Fruit fly (Drosophila melanogaster) whole organism, embryonic: ENCODE data around the gene opa.

Experiments
- Bgb ChIP-seq: fragments of 200-800 bp; sonication (Bioruptor generic); IDR thresholded peaks from 2 replicates; pipeline ENCODE4 v1.3.6; 2022; ENCODE audit warnings: missing biosample characterization, missing genetic modification characterization; ENCODE audit not compliant: partially characterized antibody
- CG11247 ChIP-seq: fragments of 200-800 bp; sonication (Bioruptor generic); IDR thresholded peaks from 2 replicates; pipeline ENCODE4 v1.3.6; 2022; ENCODE audit warnings: missing biosample characterization, missing genetic modification characterization
- CG11695 ChIP-seq: fragments of 200-800 bp; sonication (Bioruptor generic); IDR thresholded peaks from 3 replicates; pipeline ENCODE4 v1.3.6; 2022; ENCODE audit warnings: missing biosample characterization, missing genetic modification characterization
- CG12071 ChIP-seq: fragments of 200-800 bp; sonication (Bioruptor generic); optimal IDR thresholded peaks from 3 replicates; lab custom pipeline; 2018; ENCODE audit warnings: missing biosample characterization, mild to moderate bottlenecking, missing genetic modification characterization
- CG12391 ChIP-seq: fragments of 200-800 bp; sonication (Bioruptor generic); optimal IDR thresholded peaks from 3 replicates; lab custom pipeline; 2018; ENCODE audit warnings: missing biosample characterization, mild to moderate bottlenecking, missing genetic modification characterization, moderate library complexity
- CG13894 ChIP-seq: fragments of 200-800 bp; sonication (Bioruptor generic); optimal IDR thresholded peaks from 3 replicates; lab custom pipeline; 2018; ENCODE audit warnings: missing biosample characterization, mild to moderate bottlenecking, missing genetic modification characterization, moderate library complexity
- CG14860 ChIP-seq: fragments of 200-800 bp; sonication (Bioruptor generic); IDR thresholded peaks from 3 replicates; pipeline ENCODE4 v1.3.6; 2022; ENCODE audit warnings: missing biosample characterization, missing genetic modification characterization; ENCODE audit not compliant: partially characterized antibody
- CG1603 ChIP-seq: fragments of 200-800 bp; sonication (Bioruptor generic); optimal IDR thresholded peaks from 2 replicates; lab custom pipeline; 2019; ENCODE audit warnings: missing biosample characterization, mild to moderate bottlenecking, missing genetic modification characterization, moderate library complexity
- CG17361 ChIP-seq: fragments of 200-800 bp; sonication (Bioruptor generic); IDR thresholded peaks from 3 replicates; pipeline ENCODE4 v1.3.6; 2022; ENCODE audit warnings: missing biosample characterization, missing genetic modification characterization
- CG17612 ChIP-seq: fragments of 200-800 bp; sonication (Bioruptor generic); IDR thresholded peaks from 2 replicates; pipeline ENCODE4 v1.3.6; 2022; ENCODE audit warnings: missing biosample characterization, missing genetic modification characterization
- CG2116 ChIP-seq: fragments of 200-800 bp; sonication (Bioruptor generic); optimal IDR thresholded peaks from 3 replicates; lab custom pipeline; 2018; ENCODE audit warnings: missing biosample characterization, mild to moderate bottlenecking, missing genetic modification characterization
- CG2199 ChIP-seq: fragments of 200-800 bp; sonication (Bioruptor generic); IDR thresholded peaks from 3 replicates; pipeline ENCODE4 v1.3.6; 2022; ENCODE audit warnings: missing biosample characterization, missing genetic modification characterization
- CG30020 ChIP-seq: fragments of 200-800 bp; optimal IDR thresholded peaks from 2 replicates; lab custom pipeline; 2019; ENCODE audit warnings: missing biosample characterization, mild to moderate bottlenecking, missing genetic modification characterization, moderate library complexity
- CG32532 ChIP-seq: fragments of 200-800 bp; sonication (Bioruptor generic); IDR thresholded peaks from 2 replicates; pipeline ENCODE4 v1.3.6; 2022; ENCODE audit warnings: missing biosample characterization, missing genetic modification characterization
- CG33557 ChIP-seq: fragments of 200-800 bp; sonication (Bioruptor generic); optimal IDR thresholded peaks from 2 replicates; lab custom pipeline; 2019; ENCODE audit warnings: missing biosample characterization, mild to moderate bottlenecking, missing genetic modification characterization, moderate library complexity
- CG34224 ChIP-seq: fragments of 200-800 bp; sonication (Bioruptor generic); IDR thresholded peaks from 3 replicates; pipeline ENCODE4 v1.3.6; 2022; ENCODE audit warnings: missing biosample characterization, missing genetic modification characterization; ENCODE audit not compliant: partially characterized antibody
- CG42726 ChIP-seq: fragments of 200-800 bp; sonication (Bioruptor generic); IDR thresholded peaks from 2 replicates; pipeline ENCODE4 v1.3.6; 2022; ENCODE audit warnings: missing biosample characterization, missing genetic modification characterization; ENCODE audit not compliant: partially characterized antibody
- CG6791 ChIP-seq: fragments of 200-800 bp; sonication (Bioruptor generic); IDR thresholded peaks from 3 replicates; pipeline ENCODE4 v1.3.6; 2022; ENCODE audit warnings: missing biosample characterization, missing genetic modification characterization; ENCODE audit not compliant: partially characterized antibody
- CG7839 ChIP-seq: fragments of 200-800 bp; sonication (Bioruptor generic); optimal IDR thresholded peaks from 3 replicates; lab custom pipeline; 2018; ENCODE audit warnings: missing biosample characterization, mild to moderate bottlenecking, missing genetic modification characterization, moderate library complexity
- CTCF ChIP-seq: fragments of 200-800 bp; sonication (Bioruptor generic); optimal IDR thresholded peaks from 2 replicates; lab custom pipeline; 2017; ENCODE audit warnings: missing biosample characterization, mild to moderate bottlenecking, missing genetic modification characterization, moderate library complexity
- Fer3 ChIP-seq: fragments of 200-800 bp; sonication (Bioruptor generic); optimal IDR thresholded peaks from 2 replicates; lab custom pipeline; 2018; ENCODE audit warnings: missing biosample characterization, mild to moderate bottlenecking, missing genetic modification characterization, moderate library complexity
- H15 ChIP-seq: fragments of 200-800 bp; sonication (Bioruptor generic); IDR thresholded peaks from 3 replicates; pipeline ENCODE4 v1.3.6; 2022; ENCODE audit warnings: missing biosample characterization, missing genetic modification characterization
- HHEX ChIP-seq: fragments of 200-800 bp; sonication (Bioruptor generic); optimal IDR thresholded peaks from 3 replicates; lab custom pipeline; 2017; ENCODE audit warnings: missing biosample characterization, mild to moderate bottlenecking, missing genetic modification characterization, missing genetic modification reagents
- Hmr ChIP-seq: fragments of 200-800 bp; sonication (Bioruptor generic); optimal IDR thresholded peaks from 3 replicates; lab custom pipeline; 2017; ENCODE audit warnings: mild to moderate bottlenecking, missing biosample characterization, missing genetic modification reagents, missing genetic modification characterization
- Hr78 ChIP-seq, 2 experiments: fragments of 200-800 bp in 1 of 2; fragments of >200 bp in 1 of 2; sonication (Bioruptor generic) in 1 of 2; optimal IDR thresholded peaks; 2 replicates each; lab custom pipeline; 2017 to 2019; ENCODE audit warnings: missing biosample characterization in 2 of 2, missing genetic modification characterization in 2 of 2, mild to moderate bottlenecking in 1 of 2, moderate library complexity in 1 of 2
- Lhr ChIP-seq: fragments of 200-800 bp; sonication (Bioruptor generic); optimal IDR thresholded peaks from 3 replicates; lab custom pipeline; 2017; ENCODE audit warnings: mild to moderate bottlenecking, missing biosample characterization, missing genetic modification reagents, missing genetic modification characterization
- Opbp ChIP-seq: fragments of 200-800 bp; sonication (Bioruptor generic); IDR thresholded peaks from 3 replicates; pipeline ENCODE4 v1.3.6; 2022; ENCODE audit warnings: missing biosample characterization, missing genetic modification characterization; ENCODE audit not compliant: partially characterized antibody
- Pdp1 ChIP-seq, 2 experiments: fragments of 200-800 bp; sonication (Bioruptor generic); optimal IDR thresholded peaks; 3 replicates each; lab custom pipeline; 2016; ENCODE audit warnings: missing biosample characterization in 2 of 2, missing genetic modification characterization in 2 of 2, mild to moderate bottlenecking in 1 of 2, moderate library complexity in 1 of 2
- Sox102F ChIP-seq: fragments of 200-800 bp; sonication (Bioruptor generic); optimal IDR thresholded peaks from 2 replicates; lab custom pipeline; 2018; ENCODE audit warnings: missing biosample characterization, mild to moderate bottlenecking, missing genetic modification characterization, moderate library complexity
- Sry-δ ChIP-seq: fragments of 200-800 bp; sonication (Bioruptor generic); optimal IDR thresholded peaks from 2 replicates; lab custom pipeline; 2016; ENCODE audit warnings: missing biosample characterization, missing genetic modification characterization
- Tbp ChIP-seq: fragments of >200 bp; optimal IDR thresholded peaks from 2 replicates; lab custom pipeline; 2018; ENCODE audit warnings: missing biosample characterization, missing genetic modification characterization
- YL-1 ChIP-seq: fragments of 200-800 bp; sonication (Bioruptor generic); optimal IDR thresholded peaks from 3 replicates; lab custom pipeline; 2017; ENCODE audit warnings: missing biosample characterization, mild to moderate bottlenecking, missing genetic modification characterization
- ara ChIP-seq: fragments of 200-800 bp; sonication (Bioruptor generic); IDR thresholded peaks from 2 replicates; pipeline ENCODE4 v1.3.6; 2022; ENCODE audit warnings: missing biosample characterization, missing genetic modification characterization
- br ChIP-seq: fragments of >200 bp; optimal IDR thresholded peaks from 2 replicates; lab custom pipeline; 2017
- fd3F ChIP-seq: fragments of 200-800 bp; sonication (Bioruptor generic); optimal IDR thresholded peaks from 2 replicates; lab custom pipeline; 2018; ENCODE audit warnings: missing biosample characterization, mild to moderate bottlenecking, missing genetic modification characterization, moderate library complexity
- inv ChIP-seq: fragments of 200-800 bp; sonication (Bioruptor generic); IDR thresholded peaks from 2 replicates; pipeline ENCODE4 v1.3.6; 2022; ENCODE audit warnings: missing biosample characterization, missing genetic modification characterization; ENCODE audit not compliant: partially characterized antibody
- lab ChIP-seq: fragments of 200-800 bp; sonication (Bioruptor generic); optimal IDR thresholded peaks from 3 replicates; lab custom pipeline; 2017; ENCODE audit warnings: missing biosample characterization, missing genetic modification characterization, mild to moderate bottlenecking, moderate library complexity, missing genetic modification reagents
- mirr ChIP-seq: fragments of 200-800 bp; sonication (Bioruptor generic); optimal IDR thresholded peaks from 3 replicates; lab custom pipeline; 2018; ENCODE audit warnings: missing biosample characterization, mild to moderate bottlenecking, missing genetic modification characterization
- nerfin-1 ChIP-seq: fragments of 200-800 bp; sonication (Bioruptor generic); optimal IDR thresholded peaks from 3 replicates; lab custom pipeline; 2019; ENCODE audit warnings: missing biosample characterization, mild to moderate bottlenecking, missing genetic modification characterization, moderate library complexity
- nmo ChIP-seq: fragments of 200-800 bp; sonication (Bioruptor generic); optimal IDR thresholded peaks from 2 replicates; lab custom pipeline; 2018; ENCODE audit warnings: missing biosample characterization, mild to moderate bottlenecking, missing genetic modification characterization, moderate library complexity
- pho ChIP-seq: fragments of 200-800 bp; sonication (Bioruptor generic); optimal IDR thresholded peaks from 2 replicates; lab custom pipeline; 2016; ENCODE audit warnings: missing biosample characterization, missing genetic modification characterization
- pita ChIP-seq: fragments of 200-800 bp; sonication (Bioruptor generic); optimal IDR thresholded peaks from 2 replicates; lab custom pipeline; 2017; ENCODE audit warnings: missing biosample characterization, mild to moderate bottlenecking, missing genetic modification characterization
- pros ChIP-seq: fragments of 200-800 bp; sonication (Bioruptor generic); optimal IDR thresholded peaks from 3 replicates; lab custom pipeline; 2019; ENCODE audit warnings: missing biosample characterization, mild to moderate bottlenecking, missing genetic modification characterization, moderate library complexity
- repo ChIP-seq: fragments of 200-800 bp; sonication (Bioruptor generic); optimal IDR thresholded peaks from 2 replicates; lab custom pipeline; 2016; ENCODE audit warnings: missing biosample characterization, missing genetic modification characterization
- rib ChIP-seq: fragments of 200-800 bp; sonication (Bioruptor generic); IDR thresholded peaks from 2 replicates; pipeline ENCODE4 v1.3.6; 2022; ENCODE audit warnings: missing biosample characterization, missing genetic modification characterization
- vfl ChIP-seq: fragments of 200-800 bp; sonication (Bioruptor generic); optimal IDR thresholded peaks from 2 replicates; lab custom pipeline; 2016; ENCODE audit warnings: missing biosample characterization, missing genetic modification characterization
- vvl ChIP-seq: fragments of 200-800 bp; sonication (Bioruptor generic); IDR thresholded peaks from 2 replicates; pipeline ENCODE4 v1.3.6; 2022; ENCODE audit warnings: missing biosample characterization, missing genetic modification characterization

Gene opa

DNA sequence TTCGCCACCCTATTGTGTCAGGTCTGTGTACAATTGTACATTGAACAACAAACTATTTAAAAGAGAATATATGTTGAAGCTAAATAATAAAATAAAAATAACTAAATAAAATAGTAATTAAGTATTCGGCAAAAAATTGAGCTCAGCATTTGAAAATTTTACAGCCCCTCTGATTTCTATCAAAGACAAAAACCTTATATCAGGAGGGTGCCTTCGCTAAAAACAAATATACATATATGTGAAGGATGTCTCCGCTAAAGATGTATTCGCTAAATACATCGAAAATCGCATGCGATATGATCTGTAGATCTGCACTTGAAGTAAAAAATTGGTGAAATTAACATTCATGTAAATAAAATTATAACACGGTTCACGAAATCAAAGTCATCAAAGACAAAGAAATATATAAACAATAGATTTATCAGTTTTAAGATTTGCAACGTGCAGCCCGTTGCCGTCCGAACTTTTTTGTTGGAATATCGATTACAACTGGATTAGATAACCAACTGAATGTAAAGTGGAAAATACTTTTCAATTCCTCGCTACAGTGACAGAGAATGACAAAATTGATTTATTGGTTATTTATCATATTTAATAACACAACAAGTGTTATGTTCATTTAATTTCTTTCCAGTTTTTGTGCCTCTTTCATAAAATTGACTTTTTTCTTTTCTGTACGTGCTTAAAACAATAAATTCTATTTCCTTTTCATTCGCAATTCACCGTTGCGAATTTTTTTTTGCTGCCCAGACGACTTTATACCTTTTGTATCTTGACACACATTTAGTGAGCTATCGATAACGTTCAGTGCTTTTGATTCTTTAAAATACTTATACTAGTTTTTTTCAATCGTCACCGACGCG, 53.4 kb downstream of the opa start, which contains the start of gene Gnf1 (continued):
- TF ChIP-seq CG30020 (tag; lab: Kevin White, UChicago) (no peak), fd3F (no peak), HHEX (no peak), Bgb (GFP tag; lab: Robert Waterston, UW) (peak; percentile 63), vvl (peak; percentile 53; the same call in 1 of the 2 replicates), CG12391 (tag; lab: Kevin White, UChicago) (peak; percentile 11), H15 (GFP tag; lab: Robert Waterston, UW) (no peak), CG32532 (GFP tag; lab: Robert Waterston, UW) (no peak), Sry-δ (GFP tag; lab: Kevin White, UChicago) (peak; percentile 59), CG17612 (GFP tag; lab: Robert Waterston, UW) (no peak), CG17361 (GFP tag; lab: Robert Waterston, UW) (peak; percentile 17; the same call in 2 of the 3 replicates), Lhr (peak; percentile 66), Hmr (GFP tag; lab: Kevin White, UChicago) (peak; percentile 50), CG11247 (GFP tag; lab: Robert Waterston, UW) (no peak), repo (GFP tag; lab: Kevin White, UChicago) (no peak), CG14860 (GFP tag; lab: Robert Waterston, UW) (peak; percentile 27; the same call in 2 of the 3 replicates), YL-1 (no peak), CG2116 (GFP tag; lab: Kevin White, UChicago) (peak; percentile 45), CG6791 (0 out of 3 replicates have a peak, but pooled peaks have one; percentile 53), CG2199 (GFP tag; lab: Robert Waterston, UW) (peak; percentile 86; the same call in 2 of the 3 replicates), Sox102F (no peak), lab (GFP tag; lab: Kevin White, UChicago) (no peak), inv (GFP tag; lab: Robert Waterston, UW) (peak; percentile 56), CTCF (GFP tag; lab: Kevin White, UChicago) (peak; percentile 85), ara (GFP tag; lab: Robert Waterston, UW) (no peak), mirr (GFP tag; lab: Kevin White, UChicago) (no peak), Tbp (no peak), rib (GFP tag; lab: Robert Waterston, UW) (0 out of 2 replicates have a peak, but pooled peaks have one; percentile 20), vfl (GFP tag; lab: Kevin White, UChicago) (no peak), CG33557 (GFP tag; lab: Kevin White, UChicago) (no peak), CG7839 (peak; percentile 10), Pdp1 (GFP tag; optimal IDR thresholded peaks at IDR 0.05; lab: Kevin White, UChicago) (peak in 1 of 2 experiments; percentile 72), pros (GFP tag; lab: Kevin White, UChicago) (peak; percentile 22), nmo (GFP tag; lab: Kevin White, UChicago) (peak; percentile 25), CG1603 (peak; percentile 60), Fer3 (tag; lab: Kevin White, UChicago) (no peak), pita (GFP tag; lab: Kevin White, UChicago) (peak; percentile 97), CG13894 (tag; lab: Kevin White, UChicago) (no peak), CG42726 (GFP tag; lab: Robert Waterston, UW) (peak; percentile 54; the same call in 1 of the 2 replicates), CG34224 (GFP tag; lab: Robert Waterston, UW) (peak; percentile 56; the same call in 2 of the 3 replicates), nerfin-1 (tag; lab: Kevin White, UChicago) (peak; percentile 94), br (lab: Kevin White, UChicago) (no peak), pho (no peak), CG11695 (GFP tag; lab: Robert Waterston, UW) (no peak), CG12071 (GFP tag; lab: Kevin White, UChicago) (no peak), Opbp (GFP tag; lab: Robert Waterston, UW) (peak; percentile 64; the same call in 1 of the 3 replicates), Hr78 (GFP tag; optimal IDR thresholded peaks at IDR 0.05; lab: Kevin White, UChicago) (no peak)
